Fruit fly (Drosophila melanogaster): ENCODE results near the gene Dip-B.

Dip-B gene

dm6 chr3R:13817480-13818305, 35.6 kb downstream of the Dip-B start (continued):
- peak in 1 of 2 experiments; percentile 83 for TF ChIP-seq eve (GFP tag; optimal IDR thresholded peaks at IDR 0.05)
- TF ChIP-seq Tbp (GFP tag; optimal IDR thresholded peaks at IDR 0.05): no peak
- TF ChIP-seq CG33213 (GFP tag; optimal IDR thresholded peaks at IDR 0.05): no peak
- TF ChIP-seq CG12104 (GFP tag; optimal IDR thresholded peaks at IDR 0.05): no peak
- TF ChIP-seq zen (tag; optimal IDR thresholded peaks at IDR 0.05): no peak
- no peak for TF ChIP-seq Trl (optimal IDR thresholded peaks at IDR 0.05)
- peak; percentile 8 for TF ChIP-seq Trl (GFP tag; optimal IDR thresholded peaks at IDR 0.05)
- no peak for TF ChIP-seq CG6683 (GFP tag; optimal IDR thresholded peaks at IDR 0.05)
- no peak for TF ChIP-seq ab (GFP tag; optimal IDR thresholded peaks at IDR 0.05)
- no peak for TF ChIP-seq pita (GFP tag; optimal IDR thresholded peaks at IDR 0.05)
- no peak for TF ChIP-seq Hmx (GFP tag; optimal IDR thresholded peaks at IDR 0.05)
- peak; percentile 70 for TF ChIP-seq CG12391 (tag; optimal IDR thresholded peaks at IDR 0.05)
- no peak for TF ChIP-seq CG16863 (GFP tag; optimal IDR thresholded peaks at IDR 0.05)
- no peak for TF ChIP-seq CG8359 (GFP tag; optimal IDR thresholded peaks at IDR 0.05; ENCODE audit: borderline replicate concordance)
- TF ChIP-seq Hr39 (optimal IDR thresholded peaks at IDR 0.05): no peak
- no peak for TF ChIP-seq Doc2 (GFP tag; IDR thresholded peaks at IDR 0.05)
- TF ChIP-seq CG2116 (GFP tag; optimal IDR thresholded peaks at IDR 0.05): no peak
- peak; percentile 74 for TF ChIP-seq CG13424 (tag; optimal IDR thresholded peaks at IDR 0.05)
- TF ChIP-seq vnd (GFP tag; IDR thresholded peaks at IDR 0.05; ENCODE audit: partially characterized antibody): no peak
- TF ChIP-seq ap (GFP tag; IDR thresholded peaks at IDR 0.05): no peak; the same call in 1 of the 2 replicates
- TF ChIP-seq dimm (GFP tag; IDR thresholded peaks at IDR 0.05): no peak
- TF ChIP-seq Camta (GFP tag; optimal IDR thresholded peaks at IDR 0.05): no peak
- TF ChIP-seq MTF-1 (GFP tag; optimal IDR thresholded peaks at IDR 0.05; ENCODE audit: borderline replicate concordance): no peak
- peak; percentile 62 for TF ChIP-seq ci (GFP tag; IDR thresholded peaks at IDR 0.05)
- TF ChIP-seq CG4328 (GFP tag; optimal IDR thresholded peaks at IDR 0.05): peak; percentile 22
- TF ChIP-seq NK7.1 (GFP tag; optimal IDR thresholded peaks at IDR 0.05): no peak
- TF ChIP-seq pum (GFP tag; optimal IDR thresholded peaks at IDR 0.05): no peak
- no peak for TF ChIP-seq Opbp (GFP tag; IDR thresholded peaks at IDR 0.05; ENCODE audit: partially characterized antibody)
- no peak for TF ChIP-seq h (optimal IDR thresholded peaks at IDR 0.05)
- peak; percentile 29 for TF ChIP-seq CG12942 (GFP tag; optimal IDR thresholded peaks at IDR 0.05)
- TF ChIP-seq CG14860 (GFP tag; IDR thresholded peaks at IDR 0.05; ENCODE audit: partially characterized antibody): no peak
- TF ChIP-seq CG15696 (tag; optimal IDR thresholded peaks at IDR 0.05): no peak
- no peak for TF ChIP-seq CG7928 (GFP tag; optimal IDR thresholded peaks at IDR 0.05)
- no peak for TF ChIP-seq CG42726 (GFP tag; IDR thresholded peaks at IDR 0.05; ENCODE audit: partially characterized antibody)
- peak; percentile 79 for TF ChIP-seq unpg (GFP tag; optimal IDR thresholded peaks at IDR 0.05)
- no peak for TF ChIP-seq Ets97D (GFP tag; optimal IDR thresholded peaks at IDR 0.05)
- TF ChIP-seq CG4854 (GFP tag; optimal IDR thresholded peaks at IDR 0.05): peak; percentile 44
- peak; percentile 17 for TF ChIP-seq Spps (tag; optimal IDR thresholded peaks at IDR 0.05)
- peak; percentile 36; the same call in 1 of the 2 replicates for TF ChIP-seq CG6272 (GFP tag; IDR thresholded peaks at IDR 0.05)
- TF ChIP-seq Elba2 (GFP tag; optimal IDR thresholded peaks at IDR 0.05): no peak
- TF ChIP-seq dmrt99B (tag; optimal IDR thresholded peaks at IDR 0.05): peak; percentile 88
- no peak for TF ChIP-seq CG7271 (tag; optimal IDR thresholded peaks at IDR 0.05)
- TF ChIP-seq ranshi (GFP tag; IDR thresholded peaks at IDR 0.05): peak; percentile 57; the same call in 1 of the 2 replicates
- TF ChIP-seq odd (GFP tag; optimal IDR thresholded peaks at IDR 0.05): peak; percentile 42
- peak; percentile 44; the same call in 2 of the 3 replicates for TF ChIP-seq H15 (GFP tag; IDR thresholded peaks at IDR 0.05)
- peak; percentile 0 for TF ChIP-seq CG3995 (GFP tag; optimal IDR thresholded peaks at IDR 0.05)
- TF ChIP-seq kay (GFP tag; optimal IDR thresholded peaks at IDR 0.05): peak; percentile 50
- no peak for TF ChIP-seq fru (optimal IDR thresholded peaks at IDR 0.05)
- peak; percentile 82 for TF ChIP-seq CG10979 (tag; optimal IDR thresholded peaks at IDR 0.05)
- peak; percentile 61 for TF ChIP-seq PHDP (tag; optimal IDR thresholded peaks at IDR 0.05)

All from whole organism, embryonic.